Worm (Caenorhabditis elegans) whole organism, early embryonic: ENCODE data around the gene str-131.

Experiments used
- B0310.2 ChIP-seq: sonication (generic microtip); optimal IDR thresholded peaks from 2 replicates; lab custom pipeline; 2016; ENCODE audit warnings: mild to moderate bottlenecking, missing genetic modification characterization, missing compliant biosample characterization
- F13C5.2 ChIP-seq: sonication (generic microtip); optimal IDR thresholded peaks from 2 replicates; lab custom pipeline; 2017; ENCODE audit warnings: mild to moderate bottlenecking, missing genetic modification characterization, inconsistent platforms, missing compliant biosample characterization
- aly-1 ChIP-seq: sonication (generic microtip); optimal IDR thresholded peaks from 2 replicates; lab custom pipeline; 2016; ENCODE audit warnings: missing genetic modification characterization, missing compliant biosample characterization
- ama-1 ChIP-seq: fragments of 150-350 bp; optimal IDR thresholded peaks from 2 replicates; lab custom pipeline; 2014
- ceh-13 ChIP-seq: fragments of 200-800 bp; sonication (Bioruptor generic); optimal IDR thresholded peaks from 2 replicates; lab custom pipeline; 2018; ENCODE audit warnings: mild to moderate bottlenecking, missing genetic modification characterization, missing compliant biosample characterization
- ceh-36 ChIP-seq: sonication (generic microtip); optimal IDR thresholded peaks from 2 replicates; lab custom pipeline; 2016; ENCODE audit warnings: missing genetic modification characterization, inconsistent platforms, missing compliant biosample characterization
- ets-7 ChIP-seq: sonication (generic microtip); optimal IDR thresholded peaks from 2 replicates; lab custom pipeline; 2016; ENCODE audit warnings: missing genotype, missing genetic modification characterization, missing compliant biosample characterization
- flt-1 ChIP-seq: fragments of 200-800 bp; sonication (Bioruptor generic); IDR thresholded peaks from 2 replicates; pipeline ENCODE4 v1.3.6; 2022; ENCODE audit warnings: missing genetic modification characterization, missing compliant biosample characterization
- hmbx-1 ChIP-seq: sonication (generic microtip); optimal IDR thresholded peaks from 2 replicates; lab custom pipeline; 2016; ENCODE audit warnings: mild to moderate bottlenecking, missing genetic modification characterization, missing compliant biosample characterization
- hmg-4 ChIP-seq: fragments of 200-800 bp; sonication (Bioruptor generic); optimal IDR thresholded peaks from 2 replicates; lab custom pipeline; 2018; ENCODE audit warnings: mild to moderate bottlenecking, missing genetic modification characterization, missing compliant biosample characterization
- hnd-1 ChIP-seq: sonication (generic microtip); optimal IDR thresholded peaks from 2 replicates; lab custom pipeline; 2016; ENCODE audit warnings: missing genetic modification characterization, missing compliant biosample characterization
- pes-1 ChIP-seq: fragments of 200-800 bp; sonication (Bioruptor generic); IDR thresholded peaks from 2 replicates; pipeline ENCODE4 v1.3.6; 2022; ENCODE audit warnings: missing genetic modification reagents, missing genetic modification characterization, missing compliant biosample characterization
- scrt-1 ChIP-seq: fragments of 200-800 bp; sonication (Bioruptor generic); IDR thresholded peaks from 2 replicates; pipeline ENCODE4 v1.3.6; 2022; ENCODE audit warnings: missing genetic modification characterization, missing compliant biosample characterization
- sea-1 ChIP-seq: fragments of 200-800 bp; sonication (Bioruptor generic); conservative IDR thresholded peaks from 2 replicates; pipeline ENCODE4 v1.3.6; 2022; ENCODE audit warnings: missing genetic modification characterization, missing compliant biosample characterization
- tbx-11 ChIP-seq: fragments of 200-800 bp; sonication (Bioruptor generic); IDR thresholded peaks from 2 replicates; pipeline ENCODE4 v1.3.6; 2022; ENCODE audit warnings: missing genetic modification characterization, missing compliant biosample characterization
- tbx-37 ChIP-seq: fragments of 200-800 bp; sonication (Bioruptor generic); conservative IDR thresholded peaks from 2 replicates; pipeline ENCODE4 v1.3.6; 2022; ENCODE audit warnings: missing genetic modification reagents, missing genetic modification characterization, missing compliant biosample characterization
- tra-4 ChIP-seq: sonication (generic microtip); optimal IDR thresholded peaks from 2 replicates; lab custom pipeline; 2017; ENCODE audit warnings: missing genetic modification characterization, missing compliant biosample characterization

Gene str-131

DNA sequence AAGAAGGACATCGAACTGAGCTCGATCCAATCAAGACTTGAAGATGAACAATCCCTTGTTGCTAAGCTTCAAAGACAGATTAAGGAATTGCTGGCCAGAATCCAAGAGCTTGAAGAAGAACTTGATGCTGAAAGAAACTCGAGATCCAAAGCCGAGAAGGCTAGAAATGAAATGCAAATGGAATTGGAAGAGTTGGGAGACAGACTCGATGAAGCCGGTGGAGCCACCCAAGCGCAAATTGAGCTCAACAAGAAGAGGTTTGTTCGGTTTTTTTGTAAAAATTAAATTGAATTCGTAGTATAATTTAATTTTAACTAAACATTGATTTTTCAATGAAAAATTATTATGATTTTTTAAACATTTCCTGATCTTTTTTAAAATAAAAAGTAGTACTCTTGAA is 33.1 kb upstream of the str-131 start:
- TF ChIP-seq B0310.2 (no peak), ceh-36 (tag; lab: Kevin White, UChicago) (no peak), hmbx-1 (no peak), tbx-37 (GFP tag; lab: Robert Waterston, UW) (no peak), pes-1 (GFP tag; lab: Robert Waterston, UW) (no peak), flt-1 (GFP tag; lab: Robert Waterston, UW) (no peak), aly-1 (tag; lab: Kevin White, UChicago) (no peak), tra-4 (tag; lab: Kevin White, UChicago) (no peak), hmg-4 (no peak)

- no peak for TF ChIP-seq ceh-13
- no peak for TF ChIP-seq tbx-11 (GFP tag; lab: Robert Waterston, UW)
- no peak for TF ChIP-seq ceh-36 (tag; lab: Kevin White, UChicago)
- TF ChIP-seq hnd-1 (tag; lab: Kevin White, UChicago), result no peak
- TF ChIP-seq pes-1 (GFP tag; lab: Robert Waterston, UW), result no peak
- TF ChIP-seq ama-1 (lab: Kevin White, UChicago), result no peak
- TF ChIP-seq F13C5.2, result no peak
Measured at ce11 chrV:8110816-8111215, 29.3 kb upstream of the str-131 start.

- TF ChIP-seq ceh-36 (tag; lab: Kevin White, UChicago) (no peak), hmbx-1 (no peak), hnd-1 (tag; lab: Kevin White, UChicago) (no peak), scrt-1 (no peak), tbx-37 (GFP tag; lab: Robert Waterston, UW) (no peak), sea-1 (GFP tag; lab: Robert Waterston, UW) (no peak), aly-1 (tag; lab: Kevin White, UChicago) (no peak), ama-1 (lab: Kevin White, UChicago) (no peak), F13C5.2 (no peak), hmg-4 (no peak), pes-1 (GFP tag; lab: Robert Waterston, UW) (no peak)
Measured at ce11 chrV:8108670-8109069, 27.2 kb upstream of the str-131 start, which contains the start of gene myo-5. myo-5 (plus strand) TSS chrV:8108970.

ce11 chrV:8104473-8104872 is 23.0 kb upstream of the str-131 start, which contains the start of gene srlf-16:
srlf-16 (plus strand) TSS chrV:8104773.
- TF ChIP-seq scrt-1, result no peak
- TF ChIP-seq B0310.2, result no peak
- no peak for TF ChIP-seq tbx-11 (GFP tag; lab: Robert Waterston, UW)
- TF ChIP-seq ets-7, result no peak
- no peak for TF ChIP-seq tra-4 (tag; lab: Kevin White, UChicago)
- TF ChIP-seq F13C5.2, result no peak
- TF ChIP-seq sea-1 (GFP tag; lab: Robert Waterston, UW), result no peak
- no peak for TF ChIP-seq aly-1 (tag; lab: Kevin White, UChicago)

ce11 chrV:8102960-8103359 is 21.5 kb upstream of the str-131 start, which contains the start of gene str-90:
str-90 (plus strand) TSS chrV:8103260.
- TF ChIP-seq ceh-36 (tag; lab: Kevin White, UChicago) (no peak), ceh-13 (no peak), tbx-11 (GFP tag; lab: Robert Waterston, UW) (no peak), hnd-1 (tag; lab: Kevin White, UChicago) (no peak), scrt-1 (no peak), B0310.2 (no peak), hmbx-1 (no peak), F13C5.2 (no peak), tra-4 (tag; lab: Kevin White, UChicago) (no peak), ama-1 (lab: Kevin White, UChicago) (no peak), hmg-4 (no peak)

DNA sequence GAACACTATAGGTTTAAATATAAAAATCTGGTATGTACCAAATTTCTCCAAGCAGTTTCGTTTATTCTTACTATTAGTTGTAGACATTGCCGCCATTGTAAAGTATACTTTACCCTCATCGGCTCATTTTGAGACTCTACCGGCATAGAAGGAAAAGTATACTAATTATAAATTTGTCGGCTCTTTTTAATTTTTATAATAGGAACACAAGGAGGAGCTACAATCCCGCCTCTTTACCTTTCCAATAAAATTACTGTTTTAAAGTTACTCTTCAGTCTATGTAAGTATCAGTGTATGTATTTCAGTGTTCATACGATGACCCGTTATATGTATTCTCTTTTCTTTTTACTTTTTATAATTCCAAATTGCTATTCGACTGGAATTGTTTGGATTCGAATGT is 17.8 kb upstream of the str-131 start, which contains the start of gene sdz-23:
sdz-23 (plus strand) TSS at position 301 of the 400 bp plus-strand sequence.
- TF ChIP-seq ceh-36 (tag; lab: Kevin White, UChicago) (no peak), pes-1 (GFP tag; lab: Robert Waterston, UW) (no peak), sea-1 (GFP tag; lab: Robert Waterston, UW) (no peak), ama-1 (lab: Kevin White, UChicago) (no peak), scrt-1 (no peak), tra-4 (tag; lab: Kevin White, UChicago) (no peak), flt-1 (GFP tag; lab: Robert Waterston, UW) (no peak), hmg-4 (no peak), aly-1 (tag; lab: Kevin White, UChicago) (no peak)

- no peak for TF ChIP-seq ceh-36 (tag; lab: Kevin White, UChicago)
- no peak for TF ChIP-seq sea-1 (GFP tag; lab: Robert Waterston, UW)
- TF ChIP-seq ama-1 (lab: Kevin White, UChicago), result no peak
Measured at ce11 chrV:8098239-8098638, 16.8 kb upstream of the str-131 start, which contains the start of gene str-145. str-145 (minus strand) TSS chrV:8098339.

ce11 chrV:8095378-8095777 is 13.9 kb upstream of the str-131 start, which contains the start of gene str-146:
str-146 (minus strand) TSS chrV:8095478.
- TF ChIP-seq scrt-1, result no peak

DNA sequence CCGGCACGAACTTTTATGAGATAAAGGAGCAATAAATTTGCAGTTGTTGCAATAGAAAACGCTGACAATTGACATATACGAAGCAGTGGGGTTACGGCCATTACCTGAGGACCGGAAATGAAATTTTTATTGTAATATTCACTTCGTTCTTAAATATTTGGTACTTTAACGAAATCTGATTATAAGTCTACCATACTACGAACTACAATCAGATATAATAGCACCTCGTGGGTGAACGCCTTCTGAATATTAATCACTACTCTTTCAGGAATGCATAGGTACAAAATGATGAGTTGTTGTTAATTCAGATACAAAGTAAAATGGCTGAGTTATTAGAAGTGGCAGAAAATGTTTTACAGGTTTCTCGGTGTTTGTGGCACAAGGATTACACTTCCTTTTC is 10.9 kb upstream of the str-131 start, which contains the start of gene str-129:
str-129 (minus strand) TSS at position 101 of the 400 bp plus-strand sequence.
- no peak for TF ChIP-seq ceh-36 (tag; lab: Kevin White, UChicago)
